Worm (Caenorhabditis elegans) whole organism, young adult: Measurements from ENCODE around the gene F41G3.20.

Experiments
- B0336.3 ChIP-seq: fragments of 200-800 bp; sonication (Bioruptor generic); IDR thresholded peaks from 2 replicates; pipeline ENCODE4 v1.3.6; 2022; ENCODE audit warnings: missing genetic modification characterization, missing compliant biosample characterization
- F10E7.11 ChIP-seq: sonication (generic microtip); optimal IDR thresholded peaks from 2 replicates; lab custom pipeline; 2017; ENCODE audit warnings: mild to moderate bottlenecking, missing genetic modification characterization, moderate library complexity, missing compliant biosample characterization
- F57A8.1 ChIP-seq: fragments of 200-800 bp; sonication (Bioruptor generic); optimal IDR thresholded peaks from 2 replicates; lab custom pipeline; 2018; ENCODE audit warnings: mild to moderate bottlenecking, missing genetic modification characterization, moderate library complexity, missing compliant biosample characterization
- T07F8.4 ChIP-seq: sonication (generic microtip); optimal IDR thresholded peaks from 2 replicates; lab custom pipeline; 2016; ENCODE audit warnings: mild to moderate bottlenecking, missing genetic modification characterization, moderate library complexity, missing compliant biosample characterization
- ama-1 ChIP-seq, 3 experiments: fragments of 150-350 bp in 1 of 3; sonication (generic microtip) in 2 of 3; optimal IDR thresholded peaks; 2 replicates each; lab custom pipeline; 2014 to 2018; ENCODE audit warnings: missing biosample characterization in 2 of 3, missing genetic modification characterization in 2 of 3, missing genetic modification reagents in 2 of 3
- dpl-1 ChIP-seq: fragments of 150-350 bp; optimal IDR thresholded peaks from 2 replicates; lab custom pipeline; 2014; ENCODE audit warnings: missing biosample characterization, missing genetic modification reagents, missing genetic modification characterization
- lag-1 ChIP-seq: fragments of 200-800 bp; sonication (Bioruptor generic); IDR thresholded peaks from 2 replicates; pipeline ENCODE4 v1.3.6; 2022; ENCODE audit warnings: missing genetic modification reagents, missing genetic modification characterization, missing compliant biosample characterization
- lin-26 ChIP-seq: fragments of 200-800 bp; sonication (Bioruptor generic); IDR thresholded peaks from 2 replicates; pipeline ENCODE4 v1.3.6; 2022; ENCODE audit warnings: missing genetic modification reagents, missing genetic modification characterization, missing compliant biosample characterization
- nhr-90 ChIP-seq: sonication (generic microtip); optimal IDR thresholded peaks from 2 replicates; lab custom pipeline; 2016; ENCODE audit warnings: missing genotype, mild to moderate bottlenecking, missing genetic modification characterization, missing compliant biosample characterization

DNA sequence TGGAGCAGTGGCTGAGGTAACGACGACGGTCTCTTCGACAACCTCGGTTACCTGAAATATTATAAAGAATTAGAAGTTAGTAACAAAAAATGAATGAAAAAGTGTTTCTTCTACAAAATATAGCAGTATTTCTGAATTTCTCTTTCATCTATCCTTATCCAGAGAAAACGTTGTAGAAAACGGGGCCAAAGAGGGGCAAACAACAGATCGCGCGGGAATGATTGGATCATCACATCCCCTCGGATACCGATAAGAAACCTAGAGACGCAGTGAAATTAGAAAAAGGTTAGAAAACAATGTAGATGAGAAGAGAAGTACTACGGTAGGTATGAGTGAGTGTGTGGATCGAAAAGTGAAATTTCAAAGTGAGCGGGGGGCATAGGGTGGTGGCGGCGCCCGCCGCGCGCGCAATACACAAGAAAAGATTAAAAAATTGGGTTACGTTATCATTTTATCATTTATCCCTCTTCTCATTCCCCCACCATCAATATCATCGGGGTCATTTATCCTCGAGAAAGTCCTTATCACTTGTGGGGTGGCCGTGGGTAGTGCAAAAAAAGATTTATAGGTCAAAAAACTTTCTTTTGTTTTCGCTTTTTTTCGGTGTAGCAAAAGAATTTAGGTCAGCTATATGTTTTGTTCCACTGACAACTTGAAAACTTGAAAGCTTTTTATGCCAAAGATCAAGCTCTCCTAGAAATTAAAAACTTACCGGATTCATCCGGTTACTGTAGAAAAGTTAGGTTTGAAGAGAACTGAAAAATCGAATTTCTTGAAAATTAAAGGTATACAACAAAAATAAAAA is 38.5 kb downstream of the F41G3.20 start, which contains the start of the genes dpy-10 and T14B4.19:
- no peak for TF ChIP-seq nhr-90 (tag; lab: Kevin White, UChicago)
- no peak for TF ChIP-seq T07F8.4 (tag; lab: Kevin White, UChicago)
- TF ChIP-seq lag-1 (GFP tag; lab: Robert Waterston, UW), result no peak
- TF ChIP-seq F10E7.11 (tag; lab: Kevin White, UChicago), result no peak
- TF ChIP-seq ama-1 (optimal IDR thresholded peaks at IDR 0.05; lab: Kevin White, UChicago), result no peak
- TF ChIP-seq ama-1 (GFP tag; optimal IDR thresholded peaks at IDR 0.05; lab: Kevin White, UChicago), result no peak
- TF ChIP-seq F57A8.1 (GFP tag; lab: Kevin White, UChicago), result no peak
- TF ChIP-seq dpl-1 (GFP tag; lab: Kevin White, UChicago), result no peak
- TF ChIP-seq B0336.3, result no peak
- no peak for TF ChIP-seq lin-26 (GFP tag; lab: Robert Waterston, UW)
